Fruit fly (Drosophila melanogaster): ENCODE data around the gene CG14805.
A peak's percentile ranks its signal among the peaks of the same experiment; 100 is the strongest.

DNA sequence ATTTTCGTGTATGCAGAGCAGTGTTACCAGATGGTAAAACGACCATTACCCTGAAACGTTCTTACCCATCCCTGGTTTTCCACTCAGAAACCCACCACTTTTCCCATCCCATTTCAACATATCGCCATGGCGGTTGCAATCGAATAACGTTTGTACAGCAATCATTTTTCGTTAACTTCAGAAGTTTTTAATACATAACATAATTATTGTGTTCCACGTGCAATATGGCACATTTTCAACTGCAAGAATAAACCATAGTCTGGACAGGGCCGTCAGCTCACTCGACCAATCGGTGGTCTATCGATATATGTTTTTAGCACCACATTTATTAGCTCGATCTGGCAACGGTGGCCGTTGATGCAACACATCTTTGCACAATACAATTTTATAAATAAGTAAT is 12.8 kb downstream of the CG14805 start, which contains the start of the genes trr and mRpL16:
- TF ChIP-seq CG34367 (tag; optimal IDR thresholded peaks at IDR 0.05) (no peak), CG10348 (GFP tag; IDR thresholded peaks at IDR 0.05) (no peak), CG9948 (tag; optimal IDR thresholded peaks at IDR 0.05) (no peak), CG14655 (GFP tag; optimal IDR thresholded peaks at IDR 0.05) (no peak), CG8301 (tag; optimal IDR thresholded peaks at IDR 0.05) (no peak), Pif1B (GFP tag; optimal IDR thresholded peaks at IDR 0.05) (no peak), Ets98B (GFP tag; IDR thresholded peaks at IDR 0.05) (peak; percentile 35; the same call in 1 of the 2 replicates), EcR (GFP tag; optimal IDR thresholded peaks at IDR 0.05) (no peak)
